Fruit fly (Drosophila melanogaster) whole organism, embryonic: Measurements from ENCODE around the gene BCAS2.

Experiments used
- Antp ChIP-seq: fragments of 200-800 bp; sonication (Bioruptor generic); optimal IDR thresholded peaks from 3 replicates; lab custom pipeline; 2016; ENCODE audit warnings: missing biosample characterization, missing genetic modification characterization
- Atf3 ChIP-seq: fragments of 200-800 bp; sonication (Bioruptor generic); optimal IDR thresholded peaks from 3 replicates; lab custom pipeline; 2016; ENCODE audit warnings: missing biosample characterization, missing genetic modification characterization
- CG10274 ChIP-seq: fragments of 200-800 bp; sonication (Bioruptor generic); optimal IDR thresholded peaks from 3 replicates; lab custom pipeline; 2017; ENCODE audit warnings: missing biosample characterization, mild to moderate bottlenecking, missing genetic modification characterization
- CG10321 ChIP-seq: fragments of 200-800 bp; sonication (Bioruptor generic); IDR thresholded peaks from 2 replicates; pipeline ENCODE4 v1.3.6; 2022; ENCODE audit warnings: missing biosample characterization, missing genetic modification characterization
- CG11085 ChIP-seq: fragments of 200-800 bp; sonication (Bioruptor generic); IDR thresholded peaks from 2 replicates; pipeline ENCODE4 v1.3.6; 2022; ENCODE audit warnings: missing biosample characterization, missing genetic modification characterization
- CG1233 ChIP-seq: fragments of 200-800 bp; sonication (Bioruptor generic); optimal IDR thresholded peaks from 4 replicates; lab custom pipeline; 2018; ENCODE audit warnings: missing biosample characterization, mild to moderate bottlenecking, missing genetic modification characterization
- CG13775 ChIP-seq: fragments of 200-800 bp; sonication (Bioruptor generic); optimal IDR thresholded peaks from 3 replicates; lab custom pipeline; 2017; ENCODE audit warnings: missing biosample characterization, mild to moderate bottlenecking, missing genetic modification characterization
- CG14014 ChIP-seq: fragments of 200-800 bp; sonication (Bioruptor generic); IDR thresholded peaks from 2 replicates; pipeline ENCODE4 v1.3.6; 2022; ENCODE audit warnings: missing biosample characterization, missing genetic modification characterization
- CG14965 ChIP-seq: fragments of 200-800 bp; sonication (Bioruptor generic); optimal IDR thresholded peaks from 2 replicates; lab custom pipeline; 2016; ENCODE audit warnings: missing biosample characterization, missing genetic modification characterization, borderline replicate concordance
- CG1529 ChIP-seq: fragments of 200-800 bp; sonication (Bioruptor generic); optimal IDR thresholded peaks from 3 replicates; lab custom pipeline; 2018; ENCODE audit warnings: missing biosample characterization, missing genetic modification characterization
- CG15601 ChIP-seq: fragments of 200-800 bp; sonication (Bioruptor generic); optimal IDR thresholded peaks from 3 replicates; lab custom pipeline; 2019; ENCODE audit warnings: missing biosample characterization, mild to moderate bottlenecking, missing genetic modification characterization, moderate library complexity
- CG17385 ChIP-seq: fragments of 200-800 bp; sonication (Bioruptor generic); optimal IDR thresholded peaks from 3 replicates; lab custom pipeline; 2018; ENCODE audit warnings: missing biosample characterization, mild to moderate bottlenecking, missing genetic modification characterization
- CG18599 ChIP-seq: fragments of 200-800 bp; sonication (Bioruptor generic); optimal IDR thresholded peaks from 3 replicates; lab custom pipeline; 2017; ENCODE audit warnings: missing biosample characterization, missing genetic modification characterization, mild to moderate bottlenecking, moderate library complexity, missing genetic modification reagents
- CG2129 ChIP-seq: fragments of 200-800 bp; sonication (Bioruptor generic); IDR thresholded peaks from 2 replicates; pipeline ENCODE4 v1.3.6; 2022; ENCODE audit warnings: missing biosample characterization, missing genetic modification characterization; ENCODE audit not compliant: partially characterized antibody
- CG5180 ChIP-seq: fragments of 200-800 bp; sonication (Bioruptor generic); optimal IDR thresholded peaks from 3 replicates; lab custom pipeline; 2017; ENCODE audit warnings: missing biosample characterization, missing genetic modification characterization, mild to moderate bottlenecking, moderate library complexity, missing genetic modification reagents
- CG6791 ChIP-seq: fragments of 200-800 bp; sonication (Bioruptor generic); IDR thresholded peaks from 3 replicates; pipeline ENCODE4 v1.3.6; 2022; ENCODE audit warnings: missing biosample characterization, missing genetic modification characterization; ENCODE audit not compliant: partially characterized antibody
- CG7556 ChIP-seq: fragments of 200-800 bp; sonication (Bioruptor generic); optimal IDR thresholded peaks from 2 replicates; lab custom pipeline; 2017; ENCODE audit warnings: missing biosample characterization, mild to moderate bottlenecking, missing genetic modification characterization
- CG8388 ChIP-seq: fragments of 200-800 bp; sonication (Bioruptor generic); optimal IDR thresholded peaks from 2 replicates; lab custom pipeline; 2019; ENCODE audit warnings: missing biosample characterization, mild to moderate bottlenecking, missing genetic modification characterization, moderate library complexity
- CG9437 ChIP-seq: fragments of 200-800 bp; sonication (Bioruptor generic); optimal IDR thresholded peaks from 2 replicates; lab custom pipeline; 2018; ENCODE audit warnings: missing biosample characterization, mild to moderate bottlenecking, missing genetic modification characterization
- CG9609 ChIP-seq: fragments of 200-800 bp; sonication (Bioruptor generic); optimal IDR thresholded peaks from 3 replicates; lab custom pipeline; 2016; ENCODE audit warnings: missing biosample characterization, missing genetic modification characterization
- CG9727 ChIP-seq: fragments of 200-800 bp; sonication (Bioruptor generic); optimal IDR thresholded peaks from 3 replicates; lab custom pipeline; 2017; ENCODE audit warnings: missing biosample characterization, mild to moderate bottlenecking, missing genetic modification characterization
- CHES-1-like ChIP-seq: fragments of 200-800 bp; sonication (Bioruptor generic); optimal IDR thresholded peaks from 2 replicates; lab custom pipeline; 2016; ENCODE audit warnings: missing biosample characterization, missing genetic modification characterization
- D ChIP-seq, 2 experiments: fragments of 200-800 bp in 1 of 2; fragments of >200 bp in 1 of 2; sonication (Bioruptor generic) in 1 of 2; optimal IDR thresholded peaks; 2 replicates in 1 of 2; 3 replicates in 1 of 2; lab custom pipeline; 2017; ENCODE audit warnings: mild to moderate bottlenecking in 1 of 2, missing biosample characterization in 1 of 2, missing genetic modification characterization in 1 of 2, missing genetic modification reagents in 1 of 2
- Doc3 ChIP-seq: fragments of 200-800 bp; sonication (Bioruptor generic); IDR thresholded peaks from 3 replicates; pipeline ENCODE4 v1.3.6; 2022; ENCODE audit warnings: missing biosample characterization, missing genetic modification characterization; ENCODE audit not compliant: partially characterized antibody
- Elba2 ChIP-seq: fragments of 200-800 bp; sonication (Bioruptor generic); optimal IDR thresholded peaks from 3 replicates; lab custom pipeline; 2016; ENCODE audit warnings: missing biosample characterization, missing genetic modification characterization
- HLH3B ChIP-seq: fragments of 200-800 bp; sonication (Bioruptor generic); IDR thresholded peaks from 2 replicates; pipeline ENCODE4 v1.3.6; 2022; ENCODE audit warnings: missing biosample characterization, missing genetic modification characterization
- Jarid2 ChIP-seq: fragments of 200-800 bp; sonication (Bioruptor generic); optimal IDR thresholded peaks from 3 replicates; lab custom pipeline; 2017; ENCODE audit warnings: mild to moderate bottlenecking, missing biosample characterization, missing genetic modification reagents, missing genetic modification characterization
- Lpt ChIP-seq: fragments of >200 bp; optimal IDR thresholded peaks from 2 replicates; lab custom pipeline; 2018; ENCODE audit warnings: missing biosample characterization, missing genetic modification characterization
- MBD-R2 ChIP-seq: fragments of 200-800 bp; sonication (Bioruptor generic); IDR thresholded peaks from 2 replicates; pipeline ENCODE4 v1.3.6; 2022; ENCODE audit warnings: missing biosample characterization, missing genetic modification characterization
- MESR4 ChIP-seq: fragments of 200-800 bp; sonication (Bioruptor generic); optimal IDR thresholded peaks from 2 replicates; lab custom pipeline; 2018; ENCODE audit warnings: missing biosample characterization, mild to moderate bottlenecking, missing genetic modification characterization, moderate library complexity
- NK7.1 ChIP-seq: fragments of 200-800 bp; sonication (Bioruptor generic); optimal IDR thresholded peaks from 3 replicates; lab custom pipeline; 2016; ENCODE audit warnings: missing biosample characterization, missing genetic modification characterization
- Ssrp ChIP-seq: fragments of 200-800 bp; sonication (Bioruptor generic); optimal IDR thresholded peaks from 2 replicates; lab custom pipeline; 2018; ENCODE audit warnings: missing biosample characterization, mild to moderate bottlenecking, missing genetic modification characterization, moderate library complexity
- amos ChIP-seq: fragments of 200-800 bp; sonication (Bioruptor generic); IDR thresholded peaks from 2 replicates; pipeline ENCODE4 v1.3.6; 2022; ENCODE audit warnings: missing biosample characterization, missing genetic modification characterization; ENCODE audit not compliant: partially characterized antibody
- ci ChIP-seq: fragments of 200-800 bp; sonication (Bioruptor generic); IDR thresholded peaks from 3 replicates; pipeline ENCODE4 v1.3.6; 2022; ENCODE audit warnings: missing biosample characterization, missing genetic modification characterization
- crc ChIP-seq: fragments of 200-800 bp; sonication (Bioruptor generic); optimal IDR thresholded peaks from 2 replicates; lab custom pipeline; 2016; ENCODE audit warnings: missing biosample characterization, missing genetic modification characterization
- croc ChIP-seq: fragments of 200-800 bp; sonication (Bioruptor generic); conservative IDR thresholded peaks from 3 replicates; pipeline ENCODE4 v1.3.6; 2022; ENCODE audit warnings: missing biosample characterization, missing genetic modification characterization
- cwo ChIP-seq: fragments of 200-800 bp; sonication (Bioruptor generic); optimal IDR thresholded peaks from 3 replicates; lab custom pipeline; 2017; ENCODE audit warnings: missing biosample characterization, missing genetic modification characterization, mild to moderate bottlenecking, moderate library complexity, missing genetic modification reagents
- dpn ChIP-seq, 2 experiments: fragments of 200-800 bp; sonication (Bioruptor generic); optimal IDR thresholded peaks; 3 replicates each; lab custom pipeline; 2016; ENCODE audit warnings: missing biosample characterization in 2 of 2, missing genetic modification characterization in 2 of 2
- ems ChIP-seq: fragments of 200-800 bp; sonication (Bioruptor generic); optimal IDR thresholded peaks from 3 replicates; lab custom pipeline; 2016; ENCODE audit warnings: missing biosample characterization, missing genetic modification characterization
- ham ChIP-seq: fragments of 200-800 bp; sonication (Bioruptor generic); IDR thresholded peaks from 2 replicates; pipeline ENCODE4 v1.3.6; 2022; ENCODE audit warnings: missing biosample characterization, missing genetic modification characterization
- hbn ChIP-seq: fragments of 200-800 bp; sonication (Bioruptor generic); IDR thresholded peaks from 2 replicates; pipeline ENCODE4 v1.3.6; 2022; ENCODE audit warnings: missing biosample characterization, missing genetic modification characterization; ENCODE audit not compliant: partially characterized antibody
- lab ChIP-seq: fragments of 200-800 bp; sonication (Bioruptor generic); optimal IDR thresholded peaks from 3 replicates; lab custom pipeline; 2017; ENCODE audit warnings: missing biosample characterization, missing genetic modification characterization, mild to moderate bottlenecking, moderate library complexity, missing genetic modification reagents
- nerfin-1 ChIP-seq: fragments of 200-800 bp; sonication (Bioruptor generic); optimal IDR thresholded peaks from 3 replicates; lab custom pipeline; 2019; ENCODE audit warnings: missing biosample characterization, mild to moderate bottlenecking, missing genetic modification characterization, moderate library complexity
- pum ChIP-seq: fragments of 200-800 bp; sonication (Bioruptor generic); optimal IDR thresholded peaks from 2 replicates; lab custom pipeline; 2016; ENCODE audit warnings: missing biosample characterization, missing genetic modification characterization
- sens-2 ChIP-seq: fragments of 200-800 bp; sonication (Bioruptor generic); IDR thresholded peaks from 2 replicates; pipeline ENCODE4 v1.3.6; 2022; ENCODE audit warnings: missing biosample characterization, missing genetic modification characterization
- vnd ChIP-seq: fragments of 200-800 bp; sonication (Bioruptor generic); IDR thresholded peaks from 3 replicates; pipeline ENCODE4 v1.3.6; 2022; ENCODE audit warnings: missing biosample characterization, missing genetic modification characterization; ENCODE audit not compliant: partially characterized antibody
- wor ChIP-seq: fragments of 200-800 bp; sonication (Bioruptor generic); IDR thresholded peaks from 2 replicates; pipeline ENCODE4 v1.3.6; 2022; ENCODE audit warnings: missing biosample characterization, missing genetic modification characterization

BCAS2 gene

dm6 chr3R:27937752-27938694, 15.9 kb upstream of the BCAS2 start, which contains the start of the genes NSD and BOD1 (continued):
- TF ChIP-seq CG10274 (GFP tag; lab: Kevin White, UChicago) (no peak), CG14014 (GFP tag; lab: Robert Waterston, UW) (peak; percentile 63; the same call in 1 of the 2 replicates), Antp (GFP tag; lab: Kevin White, UChicago) (peak; percentile 24), CG17385 (GFP tag; lab: Kevin White, UChicago) (no peak), CG18599 (GFP tag; lab: Kevin White, UChicago) (peak; percentile 49), MBD-R2 (peak; percentile 88), HLH3B (peak; percentile 52; the same call in 1 of the 2 replicates), croc (GFP tag; lab: Robert Waterston, UW) (peak; percentile 33; the same call in 2 of the 3 replicates), cwo (GFP tag; lab: Kevin White, UChicago) (no peak), pum (GFP tag; lab: Kevin White, UChicago) (no peak), CG2129 (GFP tag; lab: Robert Waterston, UW) (peak; percentile 81), CG7556 (peak; percentile 39), CG6791 (GFP tag; lab: Robert Waterston, UW) (peak; percentile 98), dpn (GFP tag; optimal IDR thresholded peaks at IDR 0.05; lab: Kevin White, UChicago) (peak in 1 of 2 experiments; percentile 47), Jarid2 (no peak), CG14965 (no peak), D (optimal IDR thresholded peaks at IDR 0.05; lab: Kevin White, UChicago) (no peak), D (GFP tag; optimal IDR thresholded peaks at IDR 0.05; lab: Kevin White, UChicago) (no peak), CG11085 (GFP tag; lab: Robert Waterston, UW) (peak; percentile 82), sens-2 (GFP tag; lab: Robert Waterston, UW) (no peak), CHES-1-like (no peak), Lpt (GFP tag; lab: Kevin White, UChicago) (no peak), NK7.1 (GFP tag; lab: Kevin White, UChicago) (no peak), Elba2 (GFP tag; lab: Kevin White, UChicago) (no peak), CG10321 (GFP tag; lab: Robert Waterston, UW) (no peak), lab (GFP tag; lab: Kevin White, UChicago) (peak; percentile 42), CG9727 (GFP tag; lab: Kevin White, UChicago) (peak; percentile 55), Ssrp (tag; lab: Kevin White, UChicago) (peak; percentile 46), wor (GFP tag; lab: Robert Waterston, UW) (peak; percentile 27; the same call in 1 of the 2 replicates), ci (GFP tag; lab: Robert Waterston, UW) (peak; percentile 57), crc (no peak), CG1233 (peak; percentile 35), nerfin-1 (no peak), CG9609 (GFP tag; lab: Kevin White, UChicago) (peak; percentile 1), ham (GFP tag; lab: Robert Waterston, UW) (no peak), CG8388 (GFP tag; lab: Kevin White, UChicago) (peak; percentile 60), amos (GFP tag; lab: Robert Waterston, UW) (peak; percentile 98), hbn (GFP tag; lab: Robert Waterston, UW) (peak; percentile 86), Atf3 (GFP tag; lab: Kevin White, UChicago) (no peak), CG5180 (GFP tag; lab: Kevin White, UChicago) (no peak), CG9437 (GFP tag; lab: Kevin White, UChicago) (peak; percentile 54), CG15601 (tag; lab: Kevin White, UChicago) (no peak), Doc3 (GFP tag; lab: Robert Waterston, UW) (peak; percentile 67), vnd (GFP tag; lab: Robert Waterston, UW) (peak; percentile 94), MESR4 (GFP tag; lab: Kevin White, UChicago) (peak; percentile 72), ems (GFP tag; lab: Kevin White, UChicago) (no peak), CG1529 (GFP tag; lab: Kevin White, UChicago) (no peak), CG13775 (peak; percentile 71)
